Worm (Caenorhabditis elegans) whole organism, mixed stage, embryonic: Measurements from ENCODE around the gene algn-5.

Experiments used
- bed-3 ChIP-seq: fragments of 200-800 bp; sonication (Bioruptor generic); optimal IDR thresholded peaks from 3 replicates; lab custom pipeline; 2018; ENCODE audit warnings: mild to moderate bottlenecking, missing genetic modification characterization, moderate library complexity, missing compliant biosample characterization
- blmp-1 ChIP-seq: fragments of 150-350 bp; optimal IDR thresholded peaks from 2 replicates; lab custom pipeline; 2014; ENCODE audit warnings: missing biosample characterization, missing genetic modification characterization
- ceh-39 ChIP-seq: fragments of 150-350 bp; optimal IDR thresholded peaks from 2 replicates; lab custom pipeline; 2014; ENCODE audit warnings: missing biosample characterization, missing genetic modification characterization
- ceh-43 ChIP-seq: fragments of 200-800 bp; sonication (Bioruptor generic); optimal IDR thresholded peaks from 2 replicates; lab custom pipeline; 2018; ENCODE audit warnings: mild to moderate bottlenecking, missing genetic modification characterization, moderate library complexity, missing compliant biosample characterization
- ceh-83 ChIP-seq: fragments of 200-800 bp; sonication (Bioruptor generic); optimal IDR thresholded peaks from 2 replicates; lab custom pipeline; 2018; ENCODE audit warnings: mild to moderate bottlenecking, missing genetic modification characterization, missing compliant biosample characterization
- ces-1 ChIP-seq: fragments of 150-350 bp; optimal IDR thresholded peaks from 2 replicates; lab custom pipeline; 2014; ENCODE audit warnings: missing biosample characterization, missing genetic modification reagents, missing genetic modification characterization
- cnd-1 ChIP-seq: fragments of 200-800 bp; sonication (Bioruptor generic); optimal IDR thresholded peaks from 2 replicates; lab custom pipeline; 2018; ENCODE audit warnings: mild to moderate bottlenecking, missing genetic modification characterization, missing compliant biosample characterization
- drap-1 ChIP-seq: fragments of 200-800 bp; sonication (Bioruptor generic); optimal IDR thresholded peaks from 3 replicates; lab custom pipeline; 2018; ENCODE audit warnings: mild to moderate bottlenecking, missing genetic modification characterization, missing compliant biosample characterization
- elt-1 ChIP-seq: sonication (generic microtip); optimal IDR thresholded peaks from 2 replicates; lab custom pipeline; 2017; ENCODE audit warnings: missing genetic modification characterization, mild to moderate bottlenecking, missing compliant biosample characterization, antibody characterized with exemption, moderate library complexity, borderline replicate concordance; ENCODE audit not compliant: insufficient read depth
- flh-1 ChIP-seq: fragments of 200-800 bp; sonication (Bioruptor generic); optimal IDR thresholded peaks from 2 replicates; lab custom pipeline; 2018; ENCODE audit warnings: mild to moderate bottlenecking, missing genetic modification characterization, moderate library complexity, missing compliant biosample characterization
- ham-2 ChIP-seq: fragments of 200-800 bp; sonication (Bioruptor generic); optimal IDR thresholded peaks from 2 replicates; lab custom pipeline; 2018; ENCODE audit warnings: mild to moderate bottlenecking, missing genetic modification characterization, missing compliant biosample characterization
- hlh-1 ChIP-seq: fragments of 150-350 bp; optimal IDR thresholded peaks from 2 replicates; lab custom pipeline; 2014; ENCODE audit warnings: missing biosample characterization, missing genetic modification reagents, missing genetic modification characterization
- lin-13 ChIP-seq: fragments of 150-350 bp; optimal IDR thresholded peaks from 2 replicates; lab custom pipeline; 2014; ENCODE audit warnings: missing biosample characterization, missing genetic modification characterization
- lsy-2 ChIP-seq: fragments of 150-350 bp; optimal IDR thresholded peaks from 2 replicates; lab custom pipeline; 2014; ENCODE audit warnings: missing biosample characterization, missing genetic modification characterization
- mab-5 ChIP-seq: fragments of 150-350 bp; optimal IDR thresholded peaks from 2 replicates; lab custom pipeline; 2014; ENCODE audit warnings: missing biosample characterization, missing genetic modification characterization
- mep-1 ChIP-seq: fragments of 150-350 bp; optimal IDR thresholded peaks from 2 replicates; lab custom pipeline; 2017; ENCODE audit warnings: missing biosample characterization, missing genetic modification reagents, missing genetic modification characterization, inconsistent platforms
- nhr-12 ChIP-seq: fragments of 150-350 bp; optimal IDR thresholded peaks from 2 replicates; lab custom pipeline; 2014; ENCODE audit warnings: missing biosample characterization, missing genetic modification characterization
- nhr-2 ChIP-seq: fragments of 150-350 bp; optimal IDR thresholded peaks from 2 replicates; lab custom pipeline; 2014; ENCODE audit warnings: missing biosample characterization, missing genetic modification characterization
- nhr-237 ChIP-seq: fragments of 150-350 bp; optimal IDR thresholded peaks from 2 replicates; lab custom pipeline; 2014; ENCODE audit warnings: missing biosample characterization, missing genetic modification characterization
- nhr-28 ChIP-seq: fragments of 150-350 bp; optimal IDR thresholded peaks from 2 replicates; lab custom pipeline; 2014; ENCODE audit warnings: missing biosample characterization, missing genetic modification characterization
- nhr-76 ChIP-seq: sonication (generic microtip); optimal IDR thresholded peaks from 2 replicates; lab custom pipeline; 2017; ENCODE audit warnings: missing biosample characterization, missing genetic modification characterization
- pha-4 ChIP-seq: fragments of 150-350 bp; optimal IDR thresholded peaks from 2 replicates; lab custom pipeline; 2018; ENCODE audit warnings: missing biosample characterization, missing genetic modification reagents, missing genetic modification characterization
- sem-2 ChIP-seq: fragments of 200-800 bp; sonication (Bioruptor generic); optimal IDR thresholded peaks from 2 replicates; lab custom pipeline; 2018; ENCODE audit warnings: mild to moderate bottlenecking, missing genetic modification characterization, missing compliant biosample characterization
- snpc-4 ChIP-seq: fragments of 150-350 bp; optimal IDR thresholded peaks from 2 replicates; lab custom pipeline; 2014; ENCODE audit warnings: missing biosample characterization, missing genetic modification characterization
- sptf-1 ChIP-seq: sonication (generic microtip); optimal IDR thresholded peaks from 2 replicates; lab custom pipeline; 2017; ENCODE audit warnings: mild to moderate bottlenecking, missing genetic modification characterization, moderate library complexity, missing compliant biosample characterization
- tbx-8 ChIP-seq: fragments of 200-800 bp; sonication (Bioruptor generic); optimal IDR thresholded peaks from 2 replicates; lab custom pipeline; 2018; ENCODE audit warnings: mild to moderate bottlenecking, missing genetic modification characterization, moderate library complexity, missing compliant biosample characterization
- unc-120 ChIP-seq: sonication (generic microtip); optimal IDR thresholded peaks from 2 replicates; lab custom pipeline; 2017; ENCODE audit warnings: missing genetic modification characterization, missing compliant biosample characterization; ENCODE audit not compliant: poor library complexity, severe bottlenecking
- unc-39 ChIP-seq: fragments of 150-350 bp; optimal IDR thresholded peaks from 2 replicates; lab custom pipeline; 2014; ENCODE audit warnings: missing biosample characterization, missing genetic modification characterization
- unc-62 ChIP-seq: fragments of 150-350 bp; optimal IDR thresholded peaks from 2 replicates; lab custom pipeline; 2014; ENCODE audit warnings: missing biosample characterization, missing genetic modification reagents, missing genetic modification characterization
- zip-8 ChIP-seq: fragments of 150-350 bp; optimal IDR thresholded peaks from 2 replicates; lab custom pipeline; 2014; ENCODE audit warnings: missing biosample characterization, missing genetic modification characterization
- ztf-11 ChIP-seq: fragments of 150-350 bp; optimal IDR thresholded peaks from 2 replicates; lab custom pipeline; 2014; ENCODE audit warnings: missing biosample characterization, missing genetic modification characterization

Gene algn-5

ce11 chrV:4195283-4195682 is at the start of gene algn-5:
Gene algn-5, plus strand, starts transcription at chrV:4195577.
- TF ChIP-seq nhr-237 (tag; lab: Kevin White, UChicago) (no peak), snpc-4 (tag; lab: Kevin White, UChicago) (no peak), flh-1 (no peak), sptf-1 (tag; lab: Kevin White, UChicago) (no peak), elt-1 (no peak), nhr-12 (tag; lab: Kevin White, UChicago) (no peak), ceh-39 (tag; lab: Kevin White, UChicago) (no peak), pha-4 (tag; lab: Kevin White, UChicago) (no peak), zip-8 (no peak), nhr-28 (tag; lab: Kevin White, UChicago) (no peak), tbx-8 (GFP tag; lab: Kevin White, UChicago) (no peak), nhr-76 (tag; lab: Kevin White, UChicago) (no peak), ceh-83 (GFP tag; lab: Kevin White, UChicago) (no peak), lin-13 (no peak)

ce11 chrV:4151400-4151799 is 44.0 kb upstream of the algn-5 start:
- no peak for TF ChIP-seq elt-1
- no peak for TF ChIP-seq sptf-1 (tag; lab: Kevin White, UChicago)
- no peak for TF ChIP-seq snpc-4 (tag; lab: Kevin White, UChicago)
- TF ChIP-seq pha-4 (tag; lab: Kevin White, UChicago), result no peak
- no peak for TF ChIP-seq ham-2 (GFP tag; lab: Kevin White, UChicago)
- no peak for TF ChIP-seq ces-1 (GFP tag; lab: Kevin White, UChicago)
- TF ChIP-seq flh-1, result no peak

ce11 chrV:4152200-4152599 is 43.2 kb upstream of the algn-5 start, which contains the start of gene Y45G5AM.6:
Gene Y45G5AM.6, minus strand, starts transcription at chrV:4152300.
- no peak for TF ChIP-seq drap-1 (GFP tag; lab: Kevin White, UChicago)
- TF ChIP-seq zip-8, result no peak
- TF ChIP-seq nhr-12 (tag; lab: Kevin White, UChicago), result no peak
- TF ChIP-seq mab-5, result no peak
- no peak for TF ChIP-seq nhr-76 (tag; lab: Kevin White, UChicago)
- TF ChIP-seq mep-1, result no peak
- no peak for TF ChIP-seq hlh-1 (tag; lab: Kevin White, UChicago)
- TF ChIP-seq unc-120 (tag; lab: Kevin White, UChicago), result no peak
- no peak for TF ChIP-seq cnd-1 (tag; lab: Kevin White, UChicago)
- TF ChIP-seq ztf-11 (tag; lab: Kevin White, UChicago), result no peak
- TF ChIP-seq lsy-2 (tag; lab: Kevin White, UChicago), result no peak

- no peak for TF ChIP-seq nhr-76 (tag; lab: Kevin White, UChicago)
- TF ChIP-seq unc-120 (tag; lab: Kevin White, UChicago), result peak; percentile 85
- no peak for TF ChIP-seq drap-1 (GFP tag; lab: Kevin White, UChicago)
- no peak for TF ChIP-seq ceh-43 (GFP tag; lab: Kevin White, UChicago)
- TF ChIP-seq bed-3 (GFP tag; lab: Kevin White, UChicago), result no peak
- no peak for TF ChIP-seq zip-8
- TF ChIP-seq blmp-1 (tag; lab: Kevin White, UChicago), result no peak
- TF ChIP-seq unc-62 (GFP tag; lab: Kevin White, UChicago), result peak; percentile 89
- no peak for TF ChIP-seq ztf-11 (tag; lab: Kevin White, UChicago)
- TF ChIP-seq nhr-237 (tag; lab: Kevin White, UChicago), result no peak
- TF ChIP-seq nhr-28 (tag; lab: Kevin White, UChicago), result no peak
- no peak for TF ChIP-seq sem-2 (GFP tag; lab: Kevin White, UChicago)
- peak; percentile 99 for TF ChIP-seq hlh-1 (tag; lab: Kevin White, UChicago)
Observed at ce11 chrV:4157291-4157690, 38.1 kb upstream of the algn-5 start.

ce11 chrV:4160086-4160485 is 35.3 kb upstream of the algn-5 start, which contains the start of gene Y45G5AM.5:
Gene Y45G5AM.5, plus strand, starts transcription at chrV:4160386.
- TF ChIP-seq zip-8 (peak; percentile 64), ceh-43 (GFP tag; lab: Kevin White, UChicago) (no peak), tbx-8 (GFP tag; lab: Kevin White, UChicago) (no peak)

- TF ChIP-seq elt-1, result no peak
- TF ChIP-seq flh-1, result no peak
- TF ChIP-seq ztf-11 (tag; lab: Kevin White, UChicago), result no peak
- TF ChIP-seq unc-39, result no peak
- no peak for TF ChIP-seq ceh-43 (GFP tag; lab: Kevin White, UChicago)
- no peak for TF ChIP-seq mep-1
- no peak for TF ChIP-seq nhr-12 (tag; lab: Kevin White, UChicago)
- no peak for TF ChIP-seq snpc-4 (tag; lab: Kevin White, UChicago)
- no peak for TF ChIP-seq ceh-39 (tag; lab: Kevin White, UChicago)
- TF ChIP-seq zip-8, result no peak
- TF ChIP-seq nhr-2, result no peak
- TF ChIP-seq sem-2 (GFP tag; lab: Kevin White, UChicago), result no peak
- TF ChIP-seq sptf-1 (tag; lab: Kevin White, UChicago), result no peak
- no peak for TF ChIP-seq lin-13
- no peak for TF ChIP-seq nhr-28 (tag; lab: Kevin White, UChicago)
Observed at ce11 chrV:4162922-4163321, 32.5 kb upstream of the algn-5 start, which contains the start of gene Y45G5AM.4. Gene Y45G5AM.4, plus strand, starts transcription at chrV:4163222.
